Worm (Caenorhabditis elegans): Measurements from ENCODE around the gene T04H1.13.
A peak's percentile ranks its signal among the peaks of the same experiment; 100 is the strongest.

T04H1.13 gene

DNA sequence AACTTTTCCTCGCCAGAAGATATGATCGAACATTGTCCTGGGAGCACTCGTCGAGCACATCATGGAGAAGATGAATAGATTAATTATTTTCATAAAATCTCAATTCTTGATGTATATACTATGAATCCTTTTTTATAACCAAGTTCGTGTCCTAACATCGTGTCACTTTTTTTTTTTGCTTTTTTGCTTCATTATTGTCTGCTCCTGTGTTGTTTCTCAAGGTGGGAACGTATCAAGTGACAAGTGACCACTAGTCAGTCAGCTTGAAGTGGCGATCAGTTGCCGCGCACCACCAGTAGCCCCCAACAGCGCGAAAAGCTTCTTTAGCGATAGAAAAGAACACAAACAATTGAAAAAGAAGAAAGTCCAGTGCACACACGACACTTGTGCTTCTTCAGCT lies 7.4 kb upstream of the T04H1.13 start, which contains the start of gene lrx-1:
Gene lrx-1, plus strand, starts transcription at position 301 of the 400 bp plus-strand sequence.
- TF ChIP-seq ces-1 (GFP tag; optimal IDR thresholded peaks at IDR 0.05): no peak
- TF ChIP-seq snpc-4 (tag; optimal IDR thresholded peaks at IDR 0.05): no peak
- TF ChIP-seq cnd-1 (tag; optimal IDR thresholded peaks at IDR 0.05): no peak
- no peak for TF ChIP-seq mep-1 (tag; optimal IDR thresholded peaks at IDR 0.05)
- no peak for TF ChIP-seq mls-2 (tag; optimal IDR thresholded peaks at IDR 0.05)
- TF ChIP-seq nhr-76 (tag; optimal IDR thresholded peaks at IDR 0.05): no peak
- TF ChIP-seq ceh-83 (GFP tag; optimal IDR thresholded peaks at IDR 0.05): no peak
- TF ChIP-seq elt-1 (tag; optimal IDR thresholded peaks at IDR 0.05; ENCODE audit: borderline replicate concordance, insufficient read depth): no peak

DNA sequence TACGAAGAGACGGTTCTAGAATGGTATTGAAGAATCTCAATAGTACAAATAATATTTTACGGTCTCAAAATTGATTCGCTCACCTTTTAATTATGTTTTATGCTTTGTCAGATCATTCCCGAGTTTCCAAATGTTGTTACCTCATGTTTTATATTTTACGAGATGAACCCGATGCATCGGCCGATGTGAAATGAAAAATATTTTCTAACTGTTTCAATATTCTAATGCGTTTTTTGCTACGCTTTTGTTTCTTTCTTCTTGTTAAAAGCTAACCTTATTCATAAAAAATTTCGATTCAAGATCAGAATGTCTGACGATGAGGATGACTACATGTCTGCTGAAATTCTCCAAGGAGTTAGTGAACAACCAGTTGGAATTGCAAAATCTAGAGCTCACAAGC lies 6.2 kb upstream of the T04H1.13 start, which contains the start of gene T04H1.5:
Gene T04H1.5, plus strand, starts transcription at position 301 of the 400 bp plus-strand sequence.
- no peak for TF ChIP-seq unc-39 (tag; optimal IDR thresholded peaks at IDR 0.05)
- no peak for TF ChIP-seq sptf-1 (tag; optimal IDR thresholded peaks at IDR 0.05)
- no peak for TF ChIP-seq elt-1 (tag; optimal IDR thresholded peaks at IDR 0.05; ENCODE audit: borderline replicate concordance, insufficient read depth)
- no peak for TF ChIP-seq ham-2 (GFP tag; optimal IDR thresholded peaks at IDR 0.05)
- no peak for TF ChIP-seq mep-1 (tag; optimal IDR thresholded peaks at IDR 0.05)
- TF ChIP-seq unc-62 (GFP tag; optimal IDR thresholded peaks at IDR 0.05): no peak
- no peak for TF ChIP-seq blmp-1 (tag; optimal IDR thresholded peaks at IDR 0.05)
- no peak for TF ChIP-seq bed-3 (GFP tag; optimal IDR thresholded peaks at IDR 0.05)

DNA sequence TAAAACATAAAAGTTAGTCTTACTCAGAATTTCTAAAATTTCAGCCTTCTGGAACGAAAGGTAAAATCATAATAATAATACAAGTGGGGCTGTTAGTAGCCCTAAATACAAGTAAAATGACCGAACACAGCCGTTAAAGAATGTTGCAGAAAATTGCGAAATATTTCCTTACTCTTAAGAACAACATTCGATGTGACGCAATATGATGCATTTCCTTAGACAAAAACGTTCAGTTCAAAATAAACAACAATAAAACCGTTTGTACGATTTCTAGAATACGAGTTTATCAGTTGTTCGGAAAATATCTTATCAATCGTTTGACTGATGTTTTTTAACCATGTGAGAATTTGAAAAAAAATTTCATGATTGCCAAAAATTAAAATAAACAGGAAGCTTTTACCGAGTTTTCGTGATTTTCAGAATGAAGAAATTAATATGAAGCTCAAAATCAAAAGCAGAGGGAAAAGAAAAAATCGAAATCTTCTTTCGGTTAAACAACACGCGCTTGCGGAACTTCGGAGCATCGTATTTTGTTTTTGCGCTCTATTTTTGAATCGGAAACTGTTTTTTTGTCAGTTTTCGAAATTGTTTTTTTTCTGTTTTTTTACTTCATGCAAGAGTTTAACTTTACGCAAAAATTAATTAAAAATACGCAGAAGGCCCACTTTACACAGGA lies 1.1 kb upstream of the T04H1.13 start:
- TF ChIP-seq zip-8 (tag; optimal IDR thresholded peaks at IDR 0.05) (peak; percentile 56), sem-2 (GFP tag; optimal IDR thresholded peaks at IDR 0.05) (no peak)

DNA sequence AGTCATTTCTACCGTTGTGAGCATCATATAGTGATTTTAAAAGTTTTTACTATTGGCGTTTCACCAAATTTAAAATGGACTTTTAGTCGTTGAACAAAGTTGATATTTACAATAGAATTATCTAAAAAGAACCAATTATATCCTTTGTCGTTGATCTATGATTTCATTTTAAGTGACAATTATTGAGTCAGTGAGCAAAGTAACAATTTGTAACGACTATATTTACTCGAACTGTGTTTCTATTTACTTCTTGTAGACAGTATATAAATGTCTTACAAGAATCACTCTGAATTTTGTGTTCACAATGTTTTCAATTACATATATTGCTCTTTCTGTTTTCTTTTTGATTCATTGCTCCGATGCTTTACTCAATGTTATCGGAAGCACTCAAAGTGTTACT lies 3.7 kb downstream of the T04H1.13 start, which contains the start of gene ttr-22:
Gene ttr-22, plus strand, starts transcription at position 301 of the 400 bp plus-strand sequence.
- TF ChIP-seq unc-62 (GFP tag; optimal IDR thresholded peaks at IDR 0.05): no peak
- no peak for TF ChIP-seq elt-1 (tag; optimal IDR thresholded peaks at IDR 0.05; ENCODE audit: borderline replicate concordance, insufficient read depth)
- TF ChIP-seq M03D4.4 (tag; optimal IDR thresholded peaks at IDR 0.05): no peak
- no peak for TF ChIP-seq cnd-1 (tag; optimal IDR thresholded peaks at IDR 0.05)
- TF ChIP-seq bed-3 (GFP tag; optimal IDR thresholded peaks at IDR 0.05): no peak
- no peak for TF ChIP-seq nhr-237 (tag; optimal IDR thresholded peaks at IDR 0.05)
- TF ChIP-seq mls-2 (tag; optimal IDR thresholded peaks at IDR 0.05): no peak
- no peak for TF ChIP-seq mab-5 (tag; optimal IDR thresholded peaks at IDR 0.05)
- TF ChIP-seq drap-1 (GFP tag; optimal IDR thresholded peaks at IDR 0.05): no peak
- no peak for TF ChIP-seq ces-1 (GFP tag; optimal IDR thresholded peaks at IDR 0.05)
- TF ChIP-seq sptf-1 (tag; optimal IDR thresholded peaks at IDR 0.05): no peak
- TF ChIP-seq blmp-1 (tag; optimal IDR thresholded peaks at IDR 0.05): no peak
- TF ChIP-seq nhr-12 (tag; optimal IDR thresholded peaks at IDR 0.05): no peak
- no peak for TF ChIP-seq ztf-11 (tag; optimal IDR thresholded peaks at IDR 0.05)
- no peak for TF ChIP-seq ceh-83 (GFP tag; optimal IDR thresholded peaks at IDR 0.05)

DNA sequence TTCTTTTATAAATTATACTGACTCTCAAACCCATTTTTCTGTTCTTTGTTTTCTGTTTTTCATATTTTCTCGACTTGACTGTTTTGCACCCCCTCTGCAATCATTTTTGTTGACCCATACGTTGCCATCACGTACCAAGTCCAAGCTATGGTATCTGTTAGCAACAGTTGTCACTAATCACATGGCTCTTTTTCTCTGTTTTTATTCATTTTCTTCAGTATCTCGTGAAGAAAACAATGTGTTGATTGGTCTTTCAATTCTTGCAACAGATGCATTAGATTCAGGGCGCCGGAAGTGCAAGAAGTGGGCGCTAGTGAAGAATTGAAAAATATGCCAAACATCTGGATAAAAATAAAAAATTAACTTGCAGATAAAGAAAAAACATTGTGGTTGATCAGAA lies 9.3 kb downstream of the T04H1.13 start:
- peak; percentile 81 for TF ChIP-seq hlh-1 (tag; optimal IDR thresholded peaks at IDR 0.05)
- peak; percentile 35 for TF ChIP-seq unc-120 (tag; optimal IDR thresholded peaks at IDR 0.05; ENCODE audit: poor library complexity, severe bottlenecking)
- no peak for TF ChIP-seq elt-1 (tag; optimal IDR thresholded peaks at IDR 0.05; ENCODE audit: borderline replicate concordance, insufficient read depth)

DNA sequence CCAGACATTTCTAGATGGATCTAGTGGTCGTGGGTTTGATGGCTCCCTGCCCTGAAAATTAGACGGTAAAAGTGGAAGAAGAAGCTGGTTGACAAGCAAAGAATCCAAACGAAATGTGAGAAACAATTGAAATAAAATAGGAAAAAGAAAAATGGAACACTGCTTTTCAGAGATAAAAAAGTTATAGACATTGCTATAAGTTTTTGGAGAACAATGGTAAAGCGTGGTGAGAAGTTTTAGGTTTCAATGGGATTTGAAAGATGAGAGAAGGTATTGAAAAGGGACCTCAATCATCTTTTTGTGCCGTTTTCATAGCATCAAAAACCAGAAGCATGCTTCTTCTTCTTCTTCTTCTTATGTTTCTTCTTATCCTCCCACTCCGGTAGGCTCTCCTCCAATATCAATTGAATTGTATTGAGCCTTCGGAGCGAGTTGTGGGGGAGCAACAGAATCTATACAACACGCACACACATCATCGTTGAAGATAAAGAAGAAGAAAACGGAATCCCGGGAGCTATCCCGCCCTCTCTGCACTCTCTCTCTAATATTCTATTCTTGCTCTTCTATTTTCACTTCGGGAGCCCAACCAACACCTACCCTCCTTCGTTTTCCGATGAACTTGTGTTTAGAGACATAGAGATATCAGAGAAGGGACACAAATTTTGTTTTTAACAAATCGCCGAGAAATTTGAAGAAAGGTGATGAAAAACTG lies 10.4 kb downstream of the T04H1.13 start, which contains the start of gene myo-3:
Gene myo-3, minus strand, starts transcription at position 51 of the 712 bp plus-strand sequence.
- TF ChIP-seq unc-120 (tag; optimal IDR thresholded peaks at IDR 0.05; ENCODE audit: poor library complexity, severe bottlenecking) (peak; percentile 79), hlh-1 (tag; optimal IDR thresholded peaks at IDR 0.05) (peak; percentile 67), nhr-12 (tag; optimal IDR thresholded peaks at IDR 0.05) (no peak)

DNA sequence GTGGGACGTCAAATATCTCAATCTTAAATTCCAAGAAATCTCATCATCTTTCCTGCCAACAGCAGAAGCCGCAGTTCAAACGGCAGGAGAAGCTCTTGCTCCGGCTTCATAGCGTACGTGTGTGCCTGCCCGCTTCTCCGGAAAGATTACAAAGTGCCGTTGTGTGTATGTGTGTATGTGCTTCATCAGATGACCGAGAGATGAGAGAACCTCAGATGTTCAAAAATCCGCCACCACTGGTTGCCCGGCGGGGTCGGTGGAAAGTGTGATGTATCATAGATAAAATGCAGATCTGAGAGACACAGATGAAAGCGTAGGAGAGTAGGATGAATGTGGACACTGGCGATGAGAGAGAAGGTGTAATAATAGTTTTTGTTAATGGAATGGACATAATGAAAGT lies 11.4 kb downstream of the T04H1.13 start:
- peak; percentile 75 for TF ChIP-seq unc-120 (tag; optimal IDR thresholded peaks at IDR 0.05; ENCODE audit: poor library complexity, severe bottlenecking)
- TF ChIP-seq elt-1 (tag; optimal IDR thresholded peaks at IDR 0.05; ENCODE audit: borderline replicate concordance, insufficient read depth): no peak
- TF ChIP-seq unc-62 (GFP tag; optimal IDR thresholded peaks at IDR 0.05): peak; percentile 36
- TF ChIP-seq cnd-1 (tag; optimal IDR thresholded peaks at IDR 0.05): no peak
- TF ChIP-seq nhr-12 (tag; optimal IDR thresholded peaks at IDR 0.05): no peak
- peak; percentile 82 for TF ChIP-seq hlh-1 (tag; optimal IDR thresholded peaks at IDR 0.05)
- TF ChIP-seq mab-5 (tag; optimal IDR thresholded peaks at IDR 0.05): no peak
- no peak for TF ChIP-seq nhr-76 (tag; optimal IDR thresholded peaks at IDR 0.05)
- TF ChIP-seq elt-3 (tag; optimal IDR thresholded peaks at IDR 0.05): no peak

Data from whole organism, mixed stage, embryonic.